Worm (Caenorhabditis elegans) whole organism, young adult: ENCODE measurements around the gene Y62H9A.15.

ENCODE experiments used
- B0261.1 ChIP-seq: sonication (generic microtip); optimal IDR thresholded peaks from 2 replicates; lab custom pipeline; 2016; ENCODE audit warnings: mild to moderate bottlenecking, missing genetic modification characterization, moderate library complexity, missing compliant biosample characterization
- B0336.3 ChIP-seq: fragments of 200-800 bp; sonication (Bioruptor generic); IDR thresholded peaks from 2 replicates; pipeline ENCODE4 v1.3.6; 2022; ENCODE audit warnings: missing genetic modification characterization, missing compliant biosample characterization
- C06A6.2 ChIP-seq: fragments of 200-800 bp; sonication (Bioruptor generic); conservative IDR thresholded peaks from 2 replicates; pipeline ENCODE4 v1.3.6; 2022; ENCODE audit warnings: missing genetic modification characterization, missing compliant biosample characterization
- F22D6.2 ChIP-seq: sonication (generic microtip); optimal IDR thresholded peaks from 2 replicates; lab custom pipeline; 2016; ENCODE audit warnings: mild to moderate bottlenecking, missing genetic modification characterization, missing compliant biosample characterization
- F23B12.7 ChIP-seq: sonication (generic microtip); optimal IDR thresholded peaks from 2 replicates; lab custom pipeline; 2017; ENCODE audit warnings: missing genetic modification characterization, mild to moderate bottlenecking, missing compliant biosample characterization, antibody characterized with exemption, moderate library complexity; ENCODE audit not compliant: insufficient read depth
- F57C9.4 ChIP-seq: sonication (generic microtip); optimal IDR thresholded peaks from 2 replicates; lab custom pipeline; 2017; ENCODE audit warnings: mild to moderate bottlenecking, missing genetic modification characterization, missing compliant biosample characterization
- T26A5.8 ChIP-seq: sonication (generic microtip); optimal IDR thresholded peaks from 2 replicates; lab custom pipeline; 2016; ENCODE audit warnings: missing genetic modification characterization, missing compliant biosample characterization
- Y53G8AR.9 ChIP-seq: fragments of 200-800 bp; sonication (Bioruptor generic); conservative IDR thresholded peaks from 2 replicates; pipeline ENCODE4 v1.3.6; 2022; ENCODE audit warnings: missing genetic modification reagents, missing genetic modification characterization, missing compliant biosample characterization
- Y79H2A.3 ChIP-seq: fragments of 200-800 bp; sonication (Bioruptor generic); conservative IDR thresholded peaks from 2 replicates; pipeline ENCODE4 v1.3.6; 2022; ENCODE audit warnings: missing genetic modification reagents, missing genetic modification characterization, missing compliant biosample characterization
- akir-1 ChIP-seq: fragments of 200-800 bp; sonication (Bioruptor generic); optimal IDR thresholded peaks from 2 replicates; lab custom pipeline; 2018; ENCODE audit warnings: mild to moderate bottlenecking, missing genetic modification characterization, moderate library complexity, missing compliant biosample characterization
- atf-7 ChIP-seq: sonication (generic microtip); optimal IDR thresholded peaks from 2 replicates; lab custom pipeline; 2017; ENCODE audit warnings: mild to moderate bottlenecking, missing genetic modification characterization, missing compliant biosample characterization
- athp-1 ChIP-seq: sonication (generic microtip); optimal IDR thresholded peaks from 2 replicates; lab custom pipeline; 2017; ENCODE audit warnings: mild to moderate bottlenecking, missing genetic modification characterization, missing compliant biosample characterization
- attf-5 ChIP-seq: fragments of 200-800 bp; sonication (Bioruptor generic); optimal IDR thresholded peaks from 2 replicates; lab custom pipeline; 2018; ENCODE audit warnings: mild to moderate bottlenecking, missing genetic modification characterization, missing compliant biosample characterization
- bed-2 ChIP-seq: fragments of 200-800 bp; sonication (Bioruptor generic); IDR thresholded peaks from 2 replicates; pipeline ENCODE4 v1.3.6; 2022; ENCODE audit warnings: missing genetic modification reagents, missing genetic modification characterization, missing compliant biosample characterization
- cebp-2 ChIP-seq: fragments of 200-800 bp; sonication (Bioruptor generic); IDR thresholded peaks from 2 replicates; pipeline ENCODE4 v1.3.6; 2022; ENCODE audit warnings: missing genetic modification characterization, missing compliant biosample characterization
- ceh-100 ChIP-seq: fragments of 200-800 bp; sonication (Bioruptor generic); IDR thresholded peaks from 2 replicates; pipeline ENCODE4 v1.3.6; 2022; ENCODE audit warnings: missing genetic modification reagents, missing genetic modification characterization, missing compliant biosample characterization
- ceh-27 ChIP-seq: fragments of 200-800 bp; sonication (Bioruptor generic); optimal IDR thresholded peaks from 2 replicates; lab custom pipeline; 2018; ENCODE audit warnings: mild to moderate bottlenecking, missing genetic modification characterization, moderate library complexity, missing compliant biosample characterization
- ceh-79 ChIP-seq: sonication (generic microtip); optimal IDR thresholded peaks from 2 replicates; lab custom pipeline; 2017; ENCODE audit warnings: mild to moderate bottlenecking, missing genetic modification characterization, missing compliant biosample characterization
- ceh-91 ChIP-seq: fragments of 200-800 bp; sonication (Bioruptor generic); IDR thresholded peaks from 2 replicates; pipeline ENCODE4 v1.3.6; 2022; ENCODE audit warnings: missing genetic modification reagents, missing genetic modification characterization, missing compliant biosample characterization
- gei-17 ChIP-seq: fragments of 200-800 bp; sonication (Bioruptor generic); optimal IDR thresholded peaks from 2 replicates; lab custom pipeline; 2018; ENCODE audit warnings: mild to moderate bottlenecking, missing genetic modification characterization, missing compliant biosample characterization
- hmg-1.2 ChIP-seq: fragments of 200-800 bp; sonication (Bioruptor generic); IDR thresholded peaks from 2 replicates; pipeline ENCODE4 v1.3.6; 2022; ENCODE audit warnings: missing genetic modification reagents, missing genetic modification characterization, missing compliant biosample characterization
- hrde-1 ChIP-seq: sonication (generic microtip); optimal IDR thresholded peaks from 2 replicates; lab custom pipeline; 2016; ENCODE audit warnings: missing genetic modification characterization, mild to moderate bottlenecking, missing compliant biosample characterization, moderate library complexity, missing genotype, missing genetic modification reagents, borderline replicate concordance
- lin-40 ChIP-seq: sonication (generic microtip); optimal IDR thresholded peaks from 2 replicates; lab custom pipeline; 2016; ENCODE audit warnings: missing genetic modification characterization, mild to moderate bottlenecking, missing compliant biosample characterization, missing genotype, missing genetic modification reagents
- lsl-1 ChIP-seq: fragments of 200-800 bp; sonication (Bioruptor generic); optimal IDR thresholded peaks from 2 replicates; lab custom pipeline; 2018; ENCODE audit warnings: mild to moderate bottlenecking, missing genetic modification characterization, moderate library complexity, missing compliant biosample characterization
- mcd-1 ChIP-seq: fragments of 200-800 bp; sonication (Bioruptor generic); IDR thresholded peaks from 2 replicates; pipeline ENCODE4 v1.3.6; 2022; ENCODE audit warnings: missing genetic modification reagents, missing genetic modification characterization, missing compliant biosample characterization
- mxl-1 ChIP-seq: sonication (generic microtip); optimal IDR thresholded peaks from 2 replicates; lab custom pipeline; 2016; ENCODE audit warnings: missing genetic modification characterization, missing compliant biosample characterization
- nfya-2 ChIP-seq: fragments of 200-800 bp; sonication (Bioruptor generic); IDR thresholded peaks from 2 replicates; pipeline ENCODE4 v1.3.6; 2022; ENCODE audit warnings: missing genetic modification reagents, missing genetic modification characterization, missing compliant biosample characterization
- nfyb-1 ChIP-seq: fragments of 200-800 bp; sonication (Bioruptor generic); IDR thresholded peaks from 2 replicates; pipeline ENCODE4 v1.3.6; 2022; ENCODE audit warnings: missing genetic modification reagents, missing genetic modification characterization, missing compliant biosample characterization
- nhr-80 ChIP-seq: sonication (generic microtip); optimal IDR thresholded peaks from 2 replicates; lab custom pipeline; 2016; ENCODE audit warnings: missing genetic modification characterization, missing compliant biosample characterization
- pbrm-1 ChIP-seq: fragments of 200-800 bp; sonication (Bioruptor generic); IDR thresholded peaks from 2 replicates; pipeline ENCODE4 v1.3.6; 2022; ENCODE audit warnings: missing genetic modification reagents, missing genetic modification characterization, missing compliant biosample characterization
- snpc-4 ChIP-seq, 5 experiments: fragments of 150-350 bp in 1 of 5; sonication (generic microtip) in 4 of 5; optimal IDR thresholded peaks; 2 replicates each; lab custom pipeline; 2014 to 2018; ENCODE audit warnings: missing genetic modification characterization in 5 of 5, missing biosample characterization in 3 of 5, antibody characterized with exemption in 2 of 5, mild to moderate bottlenecking in 2 of 5, missing compliant biosample characterization in 2 of 5, missing genotype in 2 of 5, moderate library complexity in 2 of 5, missing genetic modification reagents in 1 of 5
- somi-1 ChIP-seq: fragments of 200-800 bp; sonication (Bioruptor generic); optimal IDR thresholded peaks from 2 replicates; lab custom pipeline; 2018; ENCODE audit warnings: mild to moderate bottlenecking, missing genetic modification characterization, missing compliant biosample characterization

Y62H9A.15 gene

DNA sequence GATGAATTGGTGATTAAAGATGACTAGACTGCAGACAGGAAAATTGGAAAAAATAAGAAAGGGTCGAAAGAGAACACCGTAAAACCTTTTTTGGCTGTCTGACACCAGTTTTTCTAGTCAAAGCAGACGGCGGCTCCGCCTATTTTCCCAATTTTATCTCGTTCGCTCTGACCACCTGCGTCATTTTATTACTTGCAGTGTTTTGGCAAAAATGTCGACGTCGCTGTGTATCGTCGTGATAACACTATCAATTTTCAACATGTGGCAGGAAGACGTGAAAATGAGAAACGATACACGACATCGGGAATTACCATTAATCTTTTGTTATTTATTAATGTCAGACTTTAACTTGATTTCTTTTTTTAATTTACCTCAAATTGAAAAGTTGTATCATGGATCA lies at the start of gene Y62H9A.15:
Gene Y62H9A.15 (minus strand): TSS at position 100 of the 400 bp plus-strand sequence.
- TF ChIP-seq nfyb-1 (GFP tag; lab: Robert Waterston, UW) (no peak), nhr-80 (tag; lab: Kevin White, UChicago) (peak; percentile 15)

DNA sequence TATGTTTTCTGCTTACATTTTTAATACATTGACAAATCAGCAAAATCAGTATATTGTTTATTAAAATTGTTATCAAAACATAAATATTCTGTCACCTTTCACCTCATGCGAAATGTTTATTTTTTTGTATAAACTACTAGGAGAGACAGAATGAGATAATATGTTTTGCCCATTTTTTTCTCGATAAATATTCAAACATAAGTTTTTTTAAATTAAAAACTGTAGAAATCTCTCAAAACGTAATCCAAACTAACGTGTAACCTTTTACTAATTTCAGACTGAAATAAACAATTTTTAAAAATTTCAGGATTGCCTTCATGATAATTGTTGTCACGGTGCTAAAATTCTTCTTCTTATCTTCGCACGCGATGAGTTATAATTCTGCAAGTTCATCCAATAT lies 47.3 kb upstream of the Y62H9A.15 start, which contains the start of gene T08D10.5:
Gene T08D10.5 (plus strand): TSS at position 301 of the 400 bp plus-strand sequence.
- TF ChIP-seq athp-1: no peak
- no peak for TF ChIP-seq Y79H2A.3 (GFP tag; lab: Robert Waterston, UW)
- no peak for TF ChIP-seq akir-1 (GFP tag; lab: Kevin White, UChicago)
- no peak for TF ChIP-seq bed-2 (GFP tag; lab: Robert Waterston, UW)
- no peak for TF ChIP-seq F22D6.2 (tag; lab: Kevin White, UChicago)
- no peak for TF ChIP-seq ceh-100 (GFP tag; lab: Robert Waterston, UW)

- TF ChIP-seq F23B12.7: no peak
- TF ChIP-seq nhr-80 (tag; lab: Kevin White, UChicago): peak; percentile 8
Measured at ce11 chrX:11955125-11955524, 45.2 kb upstream of the Y62H9A.15 start, which contains the start of gene T08D10.3. Gene T08D10.3, plus strand, starts transcription at chrX:11955425.

DNA sequence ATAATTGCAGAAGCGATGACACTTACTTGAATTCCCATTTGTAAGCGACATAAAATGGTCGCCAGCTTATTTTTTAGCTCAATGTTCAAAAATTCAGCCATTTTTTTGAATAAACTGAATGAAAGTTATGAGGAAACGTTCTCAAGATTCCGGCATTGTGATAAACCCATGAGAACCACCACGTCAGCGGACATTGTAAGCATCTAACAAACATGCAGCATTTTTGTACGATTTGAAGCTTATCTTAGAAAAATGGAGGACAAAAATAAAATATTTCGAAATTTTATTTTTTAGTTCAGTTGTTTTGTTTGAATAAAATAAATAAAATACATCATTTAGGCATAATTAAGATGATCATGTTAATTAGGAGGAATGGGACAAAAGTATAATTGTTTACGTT lies 43.3 kb upstream of the Y62H9A.15 start, which contains the start of gene T08D10.4:
Gene T08D10.4 (minus strand): TSS at position 101 of the 400 bp plus-strand sequence.
- no peak for TF ChIP-seq somi-1
- no peak for TF ChIP-seq B0336.3 (GFP tag; lab: Robert Waterston, UW)

DNA sequence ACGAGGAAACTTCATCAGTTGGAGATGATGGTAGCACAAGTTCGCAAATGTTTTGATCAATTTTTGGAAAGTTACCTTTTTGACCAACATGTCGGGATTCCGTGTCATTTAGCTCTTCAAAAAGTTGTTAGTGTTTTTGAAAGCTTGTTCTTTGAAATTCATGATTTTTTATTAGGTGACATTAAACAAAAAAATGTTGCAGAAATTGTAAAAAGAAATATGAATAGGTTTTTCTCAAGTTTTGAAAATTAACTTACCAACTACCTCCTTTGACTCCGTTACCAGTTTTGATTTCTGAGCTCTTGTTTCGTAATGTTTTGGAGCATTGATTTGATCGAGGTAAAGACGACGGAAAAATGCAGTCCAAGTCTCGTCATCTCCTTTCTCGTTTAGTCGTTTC lies 42.2 kb upstream of the Y62H9A.15 start:
- TF ChIP-seq ceh-91 (GFP tag; lab: Robert Waterston, UW): no peak
- no peak for TF ChIP-seq mcd-1 (GFP tag; lab: Robert Waterston, UW)
- TF ChIP-seq hrde-1 (tag; lab: Kevin White, UChicago): no peak
- no peak for TF ChIP-seq B0261.1
- TF ChIP-seq F57C9.4: no peak
- no peak for TF ChIP-seq T26A5.8 (tag; lab: Kevin White, UChicago)
- TF ChIP-seq C06A6.2 (GFP tag; lab: Robert Waterston, UW): no peak
- TF ChIP-seq cebp-2 (GFP tag; lab: Robert Waterston, UW): no peak
- TF ChIP-seq nfya-2 (GFP tag; lab: Robert Waterston, UW): no peak
- no peak for TF ChIP-seq hmg-1.2 (GFP tag; lab: Robert Waterston, UW)
- no peak for TF ChIP-seq lsl-1
- no peak for TF ChIP-seq atf-7 (tag; lab: Kevin White, UChicago)

DNA sequence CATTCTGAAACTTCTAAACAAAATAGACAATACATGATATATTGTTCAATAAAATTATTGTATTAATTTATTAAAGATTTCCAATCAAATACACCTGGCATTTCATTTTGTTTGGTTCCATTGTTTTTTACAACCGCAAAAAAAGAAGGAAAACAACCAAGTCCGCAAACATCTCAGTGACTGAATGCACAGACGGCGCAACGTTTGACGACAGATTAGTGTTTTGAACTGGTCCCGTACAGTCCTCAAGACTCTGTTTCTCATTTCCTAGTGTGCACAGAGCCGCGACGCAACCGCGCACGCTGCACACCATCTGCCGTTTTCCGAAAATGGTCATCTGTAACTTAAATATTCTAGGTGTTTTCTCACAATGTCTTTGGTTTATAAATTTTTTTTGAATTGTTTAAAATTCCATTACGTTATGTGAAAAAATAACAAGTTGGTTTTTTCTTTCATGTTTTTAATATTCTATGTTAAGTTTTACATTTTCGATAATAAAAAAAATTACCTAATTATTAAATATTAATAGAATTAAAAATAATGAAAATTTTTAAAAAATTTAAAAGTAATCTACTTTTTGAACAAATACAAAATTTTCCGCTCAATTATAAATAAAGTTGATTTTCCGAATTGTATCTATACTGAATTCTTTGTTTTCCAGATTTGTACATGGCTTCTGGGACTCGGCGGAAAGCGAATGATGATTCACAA lies 38.4 kb upstream of the Y62H9A.15 start, which contains the start of gene lsd-1:
Gene lsd-1 (plus strand): TSS at position 661 of the 711 bp plus-strand sequence.
- TF ChIP-seq Y53G8AR.9 (GFP tag; lab: Robert Waterston, UW) (no peak), attf-5 (GFP tag; lab: Kevin White, UChicago) (peak; percentile 20), mxl-1 (tag; lab: Kevin White, UChicago) (no peak)

ce11 chrX:11946788-11947463 lies 37.0 kb upstream of the Y62H9A.15 start, which contains the start of gene nfya-1:
Gene nfya-1, minus strand, starts transcription at chrX:11946838.
- TF ChIP-seq ceh-27: peak; percentile 51
- no peak for TF ChIP-seq bed-2 (GFP tag; lab: Robert Waterston, UW)
- TF ChIP-seq lin-40 (tag; lab: Kevin White, UChicago): peak; percentile 39
- no peak for TF ChIP-seq snpc-4 (GFP tag; optimal IDR thresholded peaks at IDR 0.05; lab: Kevin White, UChicago)
- TF ChIP-seq snpc-4 (tag; optimal IDR thresholded peaks at IDR 0.05; lab: Kevin White, UChicago): no peak
- TF ChIP-seq gei-17: peak; percentile 19
- TF ChIP-seq ceh-79: no peak
- TF ChIP-seq hrde-1 (tag; lab: Kevin White, UChicago): no peak
- TF ChIP-seq athp-1: no peak
- TF ChIP-seq pbrm-1 (GFP tag; lab: Robert Waterston, UW): no peak
- peak; percentile 11 for TF ChIP-seq nhr-80 (tag; lab: Kevin White, UChicago)
